Worm (Caenorhabditis elegans) whole organism, young adult: ENCODE data around the gene gbf-1.

Experiments
- B0035.1 ChIP-seq: sonication (generic microtip); optimal IDR thresholded peaks from 2 replicates; lab custom pipeline; 2016; ENCODE audit warnings: missing genetic modification characterization, mild to moderate bottlenecking, missing compliant biosample characterization, missing genotype, missing genetic modification reagents
- C17E4.6 ChIP-seq: fragments of 200-800 bp; sonication (Bioruptor generic); IDR thresholded peaks from 2 replicates; pipeline ENCODE4 v1.3.6; 2022; ENCODE audit warnings: missing genetic modification reagents, missing genetic modification characterization, missing compliant biosample characterization
- D2030.7 ChIP-seq: fragments of 200-800 bp; sonication (Bioruptor generic); IDR thresholded peaks from 2 replicates; pipeline ENCODE4 v1.3.6; 2022; ENCODE audit warnings: missing genetic modification reagents, missing genetic modification characterization, missing compliant biosample characterization
- F10E7.11 ChIP-seq: sonication (generic microtip); optimal IDR thresholded peaks from 2 replicates; lab custom pipeline; 2017; ENCODE audit warnings: mild to moderate bottlenecking, missing genetic modification characterization, moderate library complexity, missing compliant biosample characterization
- F23B12.7 ChIP-seq: sonication (generic microtip); optimal IDR thresholded peaks from 2 replicates; lab custom pipeline; 2017; ENCODE audit warnings: missing genetic modification characterization, mild to moderate bottlenecking, missing compliant biosample characterization, antibody characterized with exemption, moderate library complexity; ENCODE audit not compliant: insufficient read depth
- F33H1.4 ChIP-seq: fragments of 200-800 bp; sonication (Bioruptor generic); IDR thresholded peaks from 2 replicates; pipeline ENCODE4 v1.3.6; 2022; ENCODE audit warnings: missing genetic modification reagents, missing genetic modification characterization, missing compliant biosample characterization
- F55B11.4 ChIP-seq: sonication (generic microtip); optimal IDR thresholded peaks from 2 replicates; lab custom pipeline; 2016; ENCODE audit warnings: missing compliant biosample characterization, missing genetic modification characterization, borderline replicate concordance; ENCODE audit not compliant: insufficient read depth
- K12H6.12 ChIP-seq: fragments of 200-800 bp; sonication (Bioruptor generic); optimal IDR thresholded peaks from 2 replicates; lab custom pipeline; 2018; ENCODE audit warnings: mild to moderate bottlenecking, missing genetic modification characterization, missing compliant biosample characterization
- aptf-2 ChIP-seq: fragments of 200-800 bp; sonication (Bioruptor generic); conservative IDR thresholded peaks from 2 replicates; pipeline ENCODE4 v1.3.6; 2022; ENCODE audit warnings: missing genetic modification reagents, missing genetic modification characterization, missing compliant biosample characterization
- aptf-3 ChIP-seq: fragments of 200-800 bp; sonication (Bioruptor generic); IDR thresholded peaks from 2 replicates; pipeline ENCODE4 v1.3.6; 2022; ENCODE audit warnings: missing genetic modification characterization, missing compliant biosample characterization
- atf-7 ChIP-seq: sonication (generic microtip); optimal IDR thresholded peaks from 2 replicates; lab custom pipeline; 2017; ENCODE audit warnings: mild to moderate bottlenecking, missing genetic modification characterization, missing compliant biosample characterization
- athp-1 ChIP-seq: sonication (generic microtip); optimal IDR thresholded peaks from 2 replicates; lab custom pipeline; 2017; ENCODE audit warnings: mild to moderate bottlenecking, missing genetic modification characterization, missing compliant biosample characterization
- ccch-3 ChIP-seq: fragments of 200-800 bp; sonication (Bioruptor generic); optimal IDR thresholded peaks from 2 replicates; lab custom pipeline; 2018; ENCODE audit warnings: mild to moderate bottlenecking, missing genetic modification characterization, missing compliant biosample characterization
- cebp-2 ChIP-seq: fragments of 200-800 bp; sonication (Bioruptor generic); IDR thresholded peaks from 2 replicates; pipeline ENCODE4 v1.3.6; 2022; ENCODE audit warnings: missing genetic modification characterization, missing compliant biosample characterization
- ceh-58 ChIP-seq: fragments of 200-800 bp; sonication (Bioruptor generic); IDR thresholded peaks from 2 replicates; pipeline ENCODE4 v1.3.6; 2022; ENCODE audit warnings: missing genetic modification characterization, missing compliant biosample characterization
- ceh-91 ChIP-seq: fragments of 200-800 bp; sonication (Bioruptor generic); IDR thresholded peaks from 2 replicates; pipeline ENCODE4 v1.3.6; 2022; ENCODE audit warnings: missing genetic modification reagents, missing genetic modification characterization, missing compliant biosample characterization
- die-1 ChIP-seq: sonication (generic microtip); optimal IDR thresholded peaks from 2 replicates; lab custom pipeline; 2016; ENCODE audit warnings: missing genotype, mild to moderate bottlenecking, missing genetic modification characterization, missing compliant biosample characterization
- dpl-1 ChIP-seq: fragments of 150-350 bp; optimal IDR thresholded peaks from 2 replicates; lab custom pipeline; 2014; ENCODE audit warnings: missing biosample characterization, missing genetic modification reagents, missing genetic modification characterization
- efl-1 ChIP-seq: fragments of 150-350 bp; optimal IDR thresholded peaks from 2 replicates; lab custom pipeline; 2014; ENCODE audit warnings: missing biosample characterization, missing genetic modification reagents, missing genetic modification characterization
- egl-44 ChIP-seq: fragments of 200-800 bp; sonication (Bioruptor generic); IDR thresholded peaks from 2 replicates; pipeline ENCODE4 v1.3.6; 2022; ENCODE audit warnings: missing genetic modification reagents, missing genetic modification characterization, missing compliant biosample characterization
- him-1 ChIP-seq: sonication (generic microtip); optimal IDR thresholded peaks from 2 replicates; lab custom pipeline; 2016; ENCODE audit warnings: missing genotype, missing genetic modification reagents, missing genetic modification characterization, missing compliant biosample characterization
- hlh-12 ChIP-seq: sonication (generic microtip); optimal IDR thresholded peaks from 2 replicates; lab custom pipeline; 2016; ENCODE audit warnings: missing genetic modification characterization, missing compliant biosample characterization
- hmg-1.2 ChIP-seq: fragments of 200-800 bp; sonication (Bioruptor generic); IDR thresholded peaks from 2 replicates; pipeline ENCODE4 v1.3.6; 2022; ENCODE audit warnings: missing genetic modification reagents, missing genetic modification characterization, missing compliant biosample characterization
- hsf-1 ChIP-seq: fragments of 200-800 bp; sonication (Bioruptor generic); IDR thresholded peaks from 2 replicates; pipeline ENCODE4 v1.3.6; 2022; ENCODE audit warnings: missing genetic modification reagents, missing genetic modification characterization, missing compliant biosample characterization
- lin-35 ChIP-seq, 3 experiments: fragments of 150-350 bp in 2 of 3; sonication (generic microtip) in 1 of 3; optimal IDR thresholded peaks; 2 replicates each; lab custom pipeline; 2014 to 2018; ENCODE audit warnings: missing biosample characterization in 3 of 3, missing genetic modification characterization in 3 of 3, missing genetic modification reagents in 3 of 3
- lin-40 ChIP-seq: sonication (generic microtip); optimal IDR thresholded peaks from 2 replicates; lab custom pipeline; 2016; ENCODE audit warnings: missing genetic modification characterization, mild to moderate bottlenecking, missing compliant biosample characterization, missing genotype, missing genetic modification reagents
- lir-1 ChIP-seq: fragments of 200-800 bp; sonication (Bioruptor generic); conservative IDR thresholded peaks from 2 replicates; pipeline ENCODE4 v1.3.6; 2022; ENCODE audit warnings: missing genetic modification reagents, missing genetic modification characterization, missing compliant biosample characterization
- lsl-1 ChIP-seq: fragments of 200-800 bp; sonication (Bioruptor generic); optimal IDR thresholded peaks from 2 replicates; lab custom pipeline; 2018; ENCODE audit warnings: mild to moderate bottlenecking, missing genetic modification characterization, moderate library complexity, missing compliant biosample characterization
- madf-3 ChIP-seq: fragments of 200-800 bp; sonication (Bioruptor generic); IDR thresholded peaks from 2 replicates; pipeline ENCODE4 v1.3.6; 2022; ENCODE audit warnings: missing genetic modification reagents, missing genetic modification characterization, missing compliant biosample characterization
- madf-6 ChIP-seq: fragments of 200-800 bp; sonication (Bioruptor generic); IDR thresholded peaks from 2 replicates; pipeline ENCODE4 v1.3.6; 2022; ENCODE audit warnings: missing genetic modification reagents, missing genetic modification characterization, missing compliant biosample characterization
- mcd-1 ChIP-seq: fragments of 200-800 bp; sonication (Bioruptor generic); IDR thresholded peaks from 2 replicates; pipeline ENCODE4 v1.3.6; 2022; ENCODE audit warnings: missing genetic modification reagents, missing genetic modification characterization, missing compliant biosample characterization
- mes-4 ChIP-seq: sonication (generic microtip); optimal IDR thresholded peaks from 2 replicates; lab custom pipeline; 2016; ENCODE audit warnings: missing genotype, missing genetic modification characterization, missing compliant biosample characterization
- mxl-1 ChIP-seq: sonication (generic microtip); optimal IDR thresholded peaks from 2 replicates; lab custom pipeline; 2016; ENCODE audit warnings: missing genetic modification characterization, missing compliant biosample characterization
- nfya-1 ChIP-seq: sonication (generic microtip); optimal IDR thresholded peaks from 2 replicates; lab custom pipeline; 2017; ENCODE audit warnings: antibody characterized with exemption, missing compliant biosample characterization, missing genetic modification characterization, borderline replicate concordance; ENCODE audit not compliant: insufficient read depth
- nfyb-1 ChIP-seq: fragments of 200-800 bp; sonication (Bioruptor generic); IDR thresholded peaks from 2 replicates; pipeline ENCODE4 v1.3.6; 2022; ENCODE audit warnings: missing genetic modification reagents, missing genetic modification characterization, missing compliant biosample characterization
- nhr-27 ChIP-seq: fragments of 200-800 bp; sonication (Bioruptor generic); optimal IDR thresholded peaks from 2 replicates; lab custom pipeline; 2018; ENCODE audit warnings: mild to moderate bottlenecking, missing genetic modification characterization, moderate library complexity, missing compliant biosample characterization
- rec-8 ChIP-seq, 2 experiments: sonication (generic microtip); optimal IDR thresholded peaks; 2 replicates each; lab custom pipeline; 2016; ENCODE audit warnings: mild to moderate bottlenecking in 2 of 2, missing genetic modification characterization in 2 of 2, missing genetic modification reagents in 2 of 2, missing genotype in 2 of 2, missing biosample characterization in 1 of 2, missing compliant biosample characterization in 1 of 2, moderate library complexity in 1 of 2
- repo-1 ChIP-seq: sonication (generic microtip); optimal IDR thresholded peaks from 2 replicates; lab custom pipeline; 2017; ENCODE audit warnings: mild to moderate bottlenecking, missing genetic modification characterization, missing compliant biosample characterization
- snpc-1.1 ChIP-seq: sonication (generic microtip); optimal IDR thresholded peaks from 2 replicates; lab custom pipeline; 2017; ENCODE audit warnings: missing genetic modification characterization, mild to moderate bottlenecking, missing compliant biosample characterization, antibody characterized with exemption, moderate library complexity, missing genotype, missing genetic modification reagents; ENCODE audit not compliant: insufficient read depth
- snpc-1.3 ChIP-seq: sonication (generic microtip); optimal IDR thresholded peaks from 2 replicates; lab custom pipeline; 2017; ENCODE audit warnings: missing genetic modification characterization, mild to moderate bottlenecking, missing compliant biosample characterization, antibody characterized with exemption, moderate library complexity, missing genotype, missing genetic modification reagents; ENCODE audit not compliant: insufficient read depth
- snpc-3.4 ChIP-seq: sonication (generic microtip); optimal IDR thresholded peaks from 2 replicates; lab custom pipeline; 2017; ENCODE audit warnings: missing genetic modification characterization, mild to moderate bottlenecking, missing compliant biosample characterization, antibody characterized with exemption, moderate library complexity, missing genotype, missing genetic modification reagents
- snpc-4 ChIP-seq, 5 experiments: fragments of 150-350 bp in 1 of 5; sonication (generic microtip) in 4 of 5; optimal IDR thresholded peaks; 2 replicates each; lab custom pipeline; 2014 to 2018; ENCODE audit warnings: missing genetic modification characterization in 5 of 5, missing biosample characterization in 3 of 5, antibody characterized with exemption in 2 of 5, mild to moderate bottlenecking in 2 of 5, missing compliant biosample characterization in 2 of 5, missing genotype in 2 of 5, moderate library complexity in 2 of 5, missing genetic modification reagents in 1 of 5
- tbp1 ChIP-seq: fragments of 200-800 bp; sonication (Bioruptor generic); optimal IDR thresholded peaks from 2 replicates; lab custom pipeline; 2018; ENCODE audit warnings: mild to moderate bottlenecking, missing genetic modification characterization, missing compliant biosample characterization
- zim-3 ChIP-seq: sonication (generic microtip); optimal IDR thresholded peaks from 2 replicates; lab custom pipeline; 2017; ENCODE audit warnings: mild to moderate bottlenecking, missing genetic modification characterization, moderate library complexity, missing compliant biosample characterization
- ztf-28 ChIP-seq: fragments of 200-800 bp; sonication (Bioruptor generic); IDR thresholded peaks from 2 replicates; pipeline ENCODE4 v1.3.6; 2022; ENCODE audit warnings: missing genetic modification reagents, missing genetic modification characterization, missing compliant biosample characterization
- ztf-3 ChIP-seq: fragments of 200-800 bp; sonication (Bioruptor generic); optimal IDR thresholded peaks from 2 replicates; lab custom pipeline; 2018; ENCODE audit warnings: mild to moderate bottlenecking, missing genetic modification characterization, missing compliant biosample characterization
- ztf-6 ChIP-seq: fragments of 200-800 bp; sonication (Bioruptor generic); IDR thresholded peaks from 2 replicates; pipeline ENCODE4 v1.3.6; 2022; ENCODE audit warnings: missing genetic modification reagents, missing genetic modification characterization, missing compliant biosample characterization

gbf-1 gene

DNA sequence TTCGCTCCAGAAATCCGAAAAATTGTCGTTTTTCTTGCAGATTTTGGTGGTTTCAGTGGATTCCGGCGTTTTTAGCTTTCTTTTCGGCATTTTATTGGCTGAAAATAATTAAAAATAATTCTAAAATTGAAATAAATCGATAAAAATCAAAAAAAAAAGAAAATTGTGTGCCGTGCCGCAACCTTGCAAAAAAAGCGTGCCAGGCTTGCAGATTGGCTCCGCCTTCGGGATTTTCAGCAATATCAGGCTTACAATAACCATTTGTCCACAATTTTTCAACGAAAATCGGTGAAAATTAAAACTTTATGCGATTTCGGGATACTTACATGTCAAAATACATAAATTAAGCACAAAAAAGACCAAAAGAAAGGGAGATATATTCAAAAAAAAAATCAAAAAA is 54.9 kb downstream of the gbf-1 start, which contains the start of gene Y41C4A.9:
Gene Y41C4A.9 (minus strand): TSS at position 98 of the 400 bp plus-strand sequence.
- TF ChIP-seq nhr-27 (tag; lab: Kevin White, UChicago) (no peak), cebp-2 (GFP tag; lab: Robert Waterston, UW) (no peak), atf-7 (tag; lab: Kevin White, UChicago) (no peak), K12H6.12 (tag; lab: Kevin White, UChicago) (no peak), madf-3 (no peak), madf-6 (GFP tag; lab: Robert Waterston, UW) (peak; percentile 58), mes-4 (tag; lab: Kevin White, UChicago) (no peak), F23B12.7 (peak; percentile 4), athp-1 (tag; lab: Kevin White, UChicago) (no peak), lir-1 (GFP tag; lab: Robert Waterston, UW) (no peak), ztf-3 (GFP tag; lab: Kevin White, UChicago) (no peak), ceh-58 (GFP tag; lab: Robert Waterston, UW) (no peak), nfyb-1 (no peak), die-1 (tag; lab: Kevin White, UChicago) (no peak), aptf-3 (no peak), dpl-1 (no peak), snpc-1.3 (tag; lab: Kevin White, UChicago) (peak; percentile 40), F10E7.11 (tag; lab: Kevin White, UChicago) (no peak), egl-44 (no peak), ceh-91 (GFP tag; lab: Robert Waterston, UW) (no peak), hsf-1 (GFP tag; lab: Robert Waterston, UW) (no peak), tbp1 (peak; percentile 22), ztf-28 (GFP tag; lab: Robert Waterston, UW) (0 out of 2 replicates have a peak, but pooled peaks have one; percentile 19), aptf-2 (GFP tag; lab: Robert Waterston, UW) (no peak), ccch-3 (GFP tag; lab: Kevin White, UChicago) (no peak), snpc-1.1 (tag; lab: Kevin White, UChicago) (peak; percentile 42), lin-40 (tag; lab: Kevin White, UChicago) (no peak), lin-35 (GFP tag; optimal IDR thresholded peaks at IDR 0.05; lab: Kevin White, UChicago) (peak in 1 of 3 experiments; percentile 17), repo-1 (tag; lab: Kevin White, UChicago) (no peak), hlh-12 (tag; lab: Kevin White, UChicago) (no peak), zim-3 (tag; lab: Kevin White, UChicago) (no peak), lsl-1 (GFP tag; lab: Kevin White, UChicago) (peak; percentile 18), D2030.7 (peak; percentile 42; the same call in 1 of the 2 replicates), F33H1.4 (GFP tag; lab: Robert Waterston, UW) (no peak), efl-1 (no peak), F55B11.4 (tag; lab: Kevin White, UChicago) (no peak), mxl-1 (tag; lab: Kevin White, UChicago) (no peak), ztf-6 (GFP tag; lab: Robert Waterston, UW) (no peak), mcd-1 (peak; percentile 69), snpc-3.4 (tag; lab: Kevin White, UChicago) (peak; percentile 79), C17E4.6 (GFP tag; lab: Robert Waterston, UW) (no peak), snpc-4 (GFP tag; optimal IDR thresholded peaks at IDR 0.05; lab: Kevin White, UChicago) (peak; percentile 27), snpc-4 (tag; optimal IDR thresholded peaks at IDR 0.05; lab: Kevin White, UChicago) (peak in 1 of 4 experiments; percentile 9), rec-8 (tag; optimal IDR thresholded peaks at IDR 0.05; lab: Kevin White, UChicago) (peak in 1 of 2 experiments; percentile 1), nfya-1 (tag; lab: Kevin White, UChicago) (no peak), hmg-1.2 (peak; percentile 13; the same call in 1 of the 2 replicates), B0035.1 (tag; lab: Kevin White, UChicago) (no peak), him-1 (tag; lab: Kevin White, UChicago) (peak; percentile 26)
